Fruit fly (Drosophila melanogaster) ovary, adult (tissue): ENCODE results near the gene Ca-beta.
A peak's percentile ranks its signal among the peaks of the same experiment; 100 is the strongest.

Experiments
- CG17801 ChIP-seq: fragments of 200-800 bp; optimal IDR thresholded peaks from 2 replicates; lab custom pipeline; 2019; ENCODE audit warnings: missing biosample characterization, mild to moderate bottlenecking, missing genetic modification characterization, moderate library complexity; ENCODE audit not compliant: partially characterized antibody

The Ca-beta gene

DNA sequence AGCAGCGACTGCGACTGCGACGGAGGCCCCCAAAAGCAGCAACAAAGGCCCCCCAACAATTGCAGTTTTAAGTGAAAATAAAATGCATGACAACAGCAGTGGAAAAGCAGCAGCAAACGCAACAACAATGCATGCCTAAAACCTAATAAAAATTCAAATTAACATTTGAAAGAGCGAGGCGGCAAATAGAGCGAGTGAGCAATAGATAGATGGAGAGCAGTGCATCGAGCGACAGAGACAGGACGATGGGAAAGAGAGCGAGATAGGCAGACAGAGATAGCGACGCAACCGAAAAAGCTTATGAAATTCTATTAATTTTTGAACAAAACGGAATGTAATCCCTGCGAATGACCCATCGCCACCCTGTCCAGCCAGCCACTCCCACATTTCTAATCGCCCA is 15.6 kb upstream of the Ca-beta start:
- TF ChIP-seq CG17801 (GFP tag; lab: Kevin White, UChicago) = no peak

- peak; percentile 67 for TF ChIP-seq CG17801 (GFP tag; lab: Kevin White, UChicago)
These were observed 7.9 kb upstream of the Ca-beta start for dm6 chr2L:11210970-11211967.

- TF ChIP-seq CG17801 (GFP tag; lab: Kevin White, UChicago) = no peak
These were observed 7.0 kb upstream of the Ca-beta start, which contains the start of gene ab for dm6 chr2L:11210324-11210758. TSS of gene ab (plus strand) at chr2L:11210678.

dm6 chr2L:11208563-11209344 is 5.4 kb upstream of the Ca-beta start:
- TF ChIP-seq CG17801 (GFP tag; lab: Kevin White, UChicago) = no peak

- no peak for TF ChIP-seq CG17801 (GFP tag; lab: Kevin White, UChicago)
These were observed 4.1 kb upstream of the Ca-beta start for dm6 chr2L:11207471-11207870.

dm6 chr2L:11206604-11207238 is 3.4 kb upstream of the Ca-beta start:
- TF ChIP-seq CG17801 (GFP tag; lab: Kevin White, UChicago) = no peak

dm6 chr2L:11200734-11201133 is 2.6 kb downstream of the Ca-beta start:
- no peak for TF ChIP-seq CG17801 (GFP tag; lab: Kevin White, UChicago)

- TF ChIP-seq CG17801 (GFP tag; lab: Kevin White, UChicago) = no peak
These were observed 4.3 kb downstream of the Ca-beta start for dm6 chr2L:11199068-11199467.

DNA sequence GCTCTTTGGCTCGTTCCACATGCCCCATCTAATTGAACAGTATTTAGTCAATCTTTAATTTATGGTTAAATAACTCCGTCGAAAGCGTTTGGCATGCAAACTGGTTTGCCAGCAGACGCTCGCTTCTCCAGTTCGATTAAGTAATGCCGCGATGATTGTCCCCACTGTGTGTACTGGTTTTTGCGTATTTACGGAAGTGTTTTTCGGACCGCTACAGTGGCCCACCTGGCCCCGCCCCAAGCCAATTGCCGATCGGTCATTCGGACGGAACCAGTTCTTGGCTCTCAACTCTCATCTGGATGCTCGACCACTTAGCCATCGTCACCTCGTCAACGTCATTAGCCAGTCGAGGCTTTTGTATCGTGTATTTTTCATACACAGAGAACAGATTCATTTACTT is 6.6 kb downstream of the Ca-beta start:
- TF ChIP-seq CG17801 (GFP tag; lab: Kevin White, UChicago) = no peak

DNA sequence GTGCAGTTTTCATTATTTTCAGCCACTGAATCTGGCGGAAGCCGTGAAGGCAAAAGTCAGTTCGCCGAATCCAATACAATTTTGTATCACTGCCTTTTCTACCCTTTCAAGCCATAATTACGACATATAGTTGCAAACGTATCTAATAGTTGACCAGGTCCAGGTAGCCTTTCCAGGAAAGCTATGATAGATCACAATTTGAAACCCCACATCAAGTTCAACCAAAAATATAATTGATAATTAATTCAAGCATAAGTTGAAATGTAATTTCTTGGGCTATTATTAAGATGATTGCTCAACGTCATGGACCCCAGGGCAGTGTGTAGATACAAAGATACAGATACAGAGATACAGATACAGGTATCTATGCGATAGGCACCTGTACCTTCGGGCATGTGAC is 7.1 kb downstream of the Ca-beta start:
- no peak for TF ChIP-seq CG17801 (GFP tag; lab: Kevin White, UChicago)

- no peak for TF ChIP-seq CG17801 (GFP tag; lab: Kevin White, UChicago)
These were observed 10.7 kb downstream of the Ca-beta start for dm6 chr2L:11192691-11193090.

DNA sequence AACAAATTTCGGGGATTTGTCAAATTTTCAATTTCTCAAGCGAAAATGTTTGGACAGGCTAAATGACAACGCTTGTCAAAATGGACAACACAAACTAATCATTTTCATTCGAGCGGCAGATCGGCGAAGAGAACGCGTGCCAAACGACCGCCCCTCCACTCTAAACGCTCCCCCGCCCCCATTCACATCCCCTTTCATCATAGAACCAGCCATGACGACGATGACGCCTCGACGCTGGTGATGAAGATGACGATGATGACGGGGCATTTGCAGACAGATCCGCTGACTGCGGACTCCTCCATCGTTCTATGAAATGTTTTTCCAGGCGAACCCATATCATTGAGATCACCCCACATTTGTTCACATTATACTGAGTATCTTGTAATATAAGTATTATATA is 13.2 kb downstream of the Ca-beta start:
- TF ChIP-seq CG17801 (GFP tag; lab: Kevin White, UChicago) = no peak

DNA sequence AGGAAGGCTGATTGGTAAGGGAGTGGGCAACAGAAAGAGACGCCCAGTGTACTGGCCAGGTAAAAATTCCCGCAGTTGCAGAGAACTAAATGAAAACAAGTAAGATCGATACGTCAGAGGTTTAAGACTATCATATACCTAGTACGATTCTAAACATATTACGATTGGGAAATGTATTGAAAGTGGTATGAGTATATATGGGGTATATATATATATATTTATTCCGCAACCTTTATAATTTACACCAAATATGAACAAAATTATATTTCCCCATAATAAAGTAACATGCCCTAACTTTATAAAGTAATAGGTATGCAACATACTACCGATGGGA is 14.3 kb downstream of the Ca-beta start:
- no peak for TF ChIP-seq CG17801 (GFP tag; lab: Kevin White, UChicago)

DNA sequence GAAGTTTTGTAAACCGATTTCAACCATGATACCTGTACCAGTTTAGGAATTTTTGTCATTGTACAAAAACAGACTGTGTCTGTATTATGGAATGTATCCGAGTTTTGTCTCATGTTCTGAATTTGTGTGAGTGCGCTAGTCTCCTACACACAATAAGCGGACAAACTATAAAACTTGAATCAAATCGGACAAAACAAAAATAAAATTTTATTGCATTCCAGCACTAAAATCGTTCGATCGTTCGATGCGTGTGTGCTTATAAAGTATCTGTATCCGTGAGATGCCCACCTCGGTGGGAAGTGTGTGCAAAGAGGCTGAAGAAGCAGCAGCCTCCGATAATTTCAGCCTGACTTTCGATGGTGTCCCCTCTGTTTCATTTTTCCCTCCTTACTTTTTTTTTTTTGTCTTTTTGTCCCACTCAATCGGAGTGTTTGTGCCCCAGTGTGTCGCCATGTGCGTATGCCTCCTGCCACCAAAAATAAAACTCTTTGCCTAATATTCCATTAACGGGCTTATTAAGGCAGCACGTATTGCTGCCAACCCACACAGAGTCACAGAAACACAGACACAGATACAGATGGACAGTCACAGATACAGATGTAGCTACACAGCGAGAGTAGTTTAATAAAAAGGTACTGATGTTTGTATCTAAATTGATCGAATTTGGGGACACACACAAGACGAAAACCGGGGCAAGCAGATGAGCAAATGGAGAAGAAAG is 14.8 kb downstream of the Ca-beta start:
- TF ChIP-seq CG17801 (GFP tag; lab: Kevin White, UChicago) = no peak
